Worm (Caenorhabditis elegans): Measurements from ENCODE around the gene nlt-1.

- TF ChIP-seq unc-62 (GFP tag; optimal IDR thresholded peaks at IDR 0.05), result no peak
- no peak for TF ChIP-seq ztf-11 (tag; optimal IDR thresholded peaks at IDR 0.05)
- no peak for TF ChIP-seq snpc-4 (tag; optimal IDR thresholded peaks at IDR 0.05)
These were observed at the start of gene nlt-1 for ce11 chrII:10001065-10001464.
